Worm (Caenorhabditis elegans) whole organism, L4 larva: ENCODE measurements around the gene ttr-15.

ENCODE experiments used
- R02D3.7 ChIP-seq: fragments of 150-350 bp; sonication (generic microtip); optimal IDR thresholded peaks from 3 replicates; lab custom pipeline; 2014; ENCODE audit warnings: missing biosample characterization, missing genetic modification characterization
- T20F7.1 ChIP-seq: fragments of 200-800 bp; sonication (Bioruptor generic); optimal IDR thresholded peaks from 2 replicates; lab custom pipeline; 2018; ENCODE audit warnings: mild to moderate bottlenecking, missing genetic modification characterization, missing compliant biosample characterization
- aha-1 ChIP-seq: fragments of 150-350 bp; peaks from one replicate; lab custom pipeline; 2014; ENCODE audit warnings: missing biosample characterization, missing genetic modification characterization
- aly-2 ChIP-seq: sonication (generic microtip); optimal IDR thresholded peaks from 2 replicates; lab custom pipeline; 2018; ENCODE audit warnings: missing biosample characterization, missing genetic modification characterization
- ama-1 ChIP-seq: fragments of 150-350 bp; optimal IDR thresholded peaks from 2 replicates; lab custom pipeline; 2014; ENCODE audit warnings: inconsistent platforms, mixed read lengths
- attf-4 ChIP-seq: sonication (generic microtip); optimal IDR thresholded peaks from 3 replicates; lab custom pipeline; 2017; ENCODE audit warnings: missing biosample characterization, missing genetic modification characterization
- ceh-32 ChIP-seq: sonication (generic microtip); optimal IDR thresholded peaks from 2 replicates; lab custom pipeline; 2016; ENCODE audit warnings: mild to moderate bottlenecking, missing genetic modification characterization, missing compliant biosample characterization; ENCODE audit not compliant: poor library complexity
- ces-1 ChIP-seq: fragments of 150-350 bp; sonication (generic microtip); optimal IDR thresholded peaks from 4 replicates; lab custom pipeline; 2014; ENCODE audit warnings: missing biosample characterization, missing genetic modification reagents, missing genetic modification characterization
- daf-16 ChIP-seq, 3 experiments: sonication (generic microtip); optimal IDR thresholded peaks; 2 replicates each; lab custom pipeline; 2016 to 2017; ENCODE audit warnings: missing genetic modification characterization in 3 of 3, missing genetic modification reagents in 3 of 3, mild to moderate bottlenecking in 2 of 3, missing compliant biosample characterization in 2 of 3, missing biosample characterization in 1 of 3, moderate library complexity in 1 of 3
- dmd-6 ChIP-seq: fragments of 200-800 bp; sonication (Bioruptor generic); IDR thresholded peaks from 2 replicates; pipeline ENCODE4 v1.3.6; 2022; ENCODE audit warnings: missing genetic modification reagents, missing genetic modification characterization, missing compliant biosample characterization
- dve-1 ChIP-seq: sonication (generic microtip); optimal IDR thresholded peaks from 2 replicates; lab custom pipeline; 2017; ENCODE audit warnings: antibody characterized with exemption, mild to moderate bottlenecking, missing genetic modification characterization, missing compliant biosample characterization; ENCODE audit not compliant: insufficient read depth
- egl-43 ChIP-seq: fragments of 200-800 bp; sonication (Bioruptor generic); IDR thresholded peaks from 2 replicates; pipeline ENCODE4 v1.3.6; 2022; ENCODE audit warnings: missing genetic modification reagents, missing genetic modification characterization, missing compliant biosample characterization
- gei-8 ChIP-seq: fragments of 200-800 bp; sonication (Bioruptor generic); optimal IDR thresholded peaks from 2 replicates; lab custom pipeline; 2018; ENCODE audit warnings: mild to moderate bottlenecking, missing genetic modification characterization, missing compliant biosample characterization
- hlh-11 ChIP-seq: fragments of 200-800 bp; sonication (Bioruptor generic); optimal IDR thresholded peaks from 2 replicates; lab custom pipeline; 2018; ENCODE audit warnings: mild to moderate bottlenecking, missing genetic modification characterization, missing compliant biosample characterization
- hlh-30 ChIP-seq: sonication (generic microtip); optimal IDR thresholded peaks from 2 replicates; lab custom pipeline; 2017; ENCODE audit warnings: antibody characterized with exemption, mild to moderate bottlenecking, missing genetic modification characterization, missing compliant biosample characterization; ENCODE audit not compliant: insufficient read depth
- lim-7 ChIP-seq: fragments of 200-800 bp; sonication (Bioruptor generic); IDR thresholded peaks from 2 replicates; pipeline ENCODE4 v1.3.6; 2022; ENCODE audit warnings: missing genetic modification characterization, missing compliant biosample characterization
- lin-29 ChIP-seq: fragments of 200-800 bp; sonication (Bioruptor generic); IDR thresholded peaks from 2 replicates; pipeline ENCODE4 v1.3.6; 2022; ENCODE audit warnings: missing genetic modification reagents, missing genetic modification characterization, missing compliant biosample characterization
- lsy-2 ChIP-seq, 2 experiments: fragments of 150-350 bp in 1 of 2; sonication (generic microtip) in 1 of 2; optimal IDR thresholded peaks; 2 replicates each; lab custom pipeline; 2014 to 2017; ENCODE audit warnings: missing biosample characterization in 2 of 2, missing genetic modification characterization in 2 of 2
- mdl-1 ChIP-seq, 2 experiments: fragments of 150-350 bp in 1 of 2; sonication (generic microtip) in 1 of 2; optimal IDR thresholded peaks; 2 replicates each; lab custom pipeline; 2014 to 2017; ENCODE audit warnings: missing biosample characterization in 2 of 2, missing genetic modification characterization in 2 of 2
- mep-1 ChIP-seq: fragments of 150-350 bp; sonication (generic microtip); optimal IDR thresholded peaks from 3 replicates; lab custom pipeline; 2014; ENCODE audit warnings: missing biosample characterization, missing genetic modification characterization
- mes-2 ChIP-seq: sonication (generic microtip); optimal IDR thresholded peaks from 2 replicates; lab custom pipeline; 2016; ENCODE audit warnings: missing genotype, mild to moderate bottlenecking, missing genetic modification characterization, missing compliant biosample characterization; ENCODE audit not compliant: poor library complexity, severe bottlenecking
- mxl-3 ChIP-seq: fragments of 200-800 bp; sonication (Bioruptor generic); optimal IDR thresholded peaks from 2 replicates; lab custom pipeline; 2018; ENCODE audit warnings: mild to moderate bottlenecking, missing genetic modification characterization, missing compliant biosample characterization
- nhr-10 ChIP-seq: fragments of 150-350 bp; optimal IDR thresholded peaks from 2 replicates; lab custom pipeline; 2014; ENCODE audit warnings: missing biosample characterization, missing genetic modification characterization
- nhr-11 ChIP-seq: fragments of 150-350 bp; optimal IDR thresholded peaks from 2 replicates; lab custom pipeline; 2014; ENCODE audit warnings: missing biosample characterization, missing genetic modification characterization
- nhr-111 ChIP-seq: fragments of 200-800 bp; sonication (Bioruptor generic); optimal IDR thresholded peaks from 2 replicates; lab custom pipeline; 2018; ENCODE audit warnings: mild to moderate bottlenecking, missing genetic modification characterization, missing compliant biosample characterization
- nhr-25 ChIP-seq: sonication (generic microtip); optimal IDR thresholded peaks from 2 replicates; lab custom pipeline; 2017; ENCODE audit warnings: missing genetic modification characterization, mild to moderate bottlenecking, missing compliant biosample characterization, antibody characterized with exemption, moderate library complexity, borderline replicate concordance; ENCODE audit not compliant: insufficient read depth
- nhr-28 ChIP-seq: fragments of 150-350 bp; optimal IDR thresholded peaks from 2 replicates; lab custom pipeline; 2014; ENCODE audit warnings: missing biosample characterization, missing genetic modification characterization
- nhr-41 ChIP-seq: fragments of 200-800 bp; sonication (Bioruptor generic); IDR thresholded peaks from 2 replicates; pipeline ENCODE4 v1.3.6; 2022; ENCODE audit warnings: missing genetic modification reagents, missing genetic modification characterization, missing compliant biosample characterization
- nhr-76 ChIP-seq: fragments of 150-350 bp; optimal IDR thresholded peaks from 2 replicates; lab custom pipeline; 2014; ENCODE audit warnings: missing biosample characterization, missing genetic modification characterization
- nhr-77 ChIP-seq: fragments of 150-350 bp; optimal IDR thresholded peaks from 2 replicates; lab custom pipeline; 2014; ENCODE audit warnings: missing biosample characterization, missing genetic modification characterization
- pqm-1 ChIP-seq: sonication (generic microtip); optimal IDR thresholded peaks from 2 replicates; lab custom pipeline; 2017; ENCODE audit warnings: missing biosample characterization, missing genetic modification characterization
- tra-1 ChIP-seq: fragments of 200-800 bp; sonication (Bioruptor generic); IDR thresholded peaks from 2 replicates; pipeline ENCODE4 v1.3.6; 2022; ENCODE audit warnings: missing genetic modification reagents, missing genetic modification characterization, missing compliant biosample characterization
- unc-39 ChIP-seq: sonication (generic microtip); optimal IDR thresholded peaks from 2 replicates; lab custom pipeline; 2017; ENCODE audit warnings: missing biosample characterization, missing genetic modification characterization
- unc-62 ChIP-seq, 3 experiments: fragments of 150-350 bp in 1 of 3; sonication (generic microtip); optimal IDR thresholded peaks in 2 of 3; peaks in 1 of 3; 1 replicate in 1 of 3; 2 replicates in 2 of 3; lab custom pipeline; 2014 to 2017; ENCODE audit warnings: missing biosample characterization in 3 of 3, missing genetic modification characterization in 3 of 3, missing genetic modification reagents in 3 of 3, missing genotype in 1 of 3
- zag-1 ChIP-seq: fragments of 150-350 bp; optimal IDR thresholded peaks from 2 replicates; lab custom pipeline; 2014; ENCODE audit warnings: missing biosample characterization, missing genetic modification characterization
- zfp-3 ChIP-seq: fragments of 200-800 bp; sonication (Bioruptor generic); conservative IDR thresholded peaks from 2 replicates; pipeline ENCODE4 v1.3.6; 2022; ENCODE audit warnings: missing genetic modification reagents, missing genetic modification characterization, missing compliant biosample characterization

ttr-15 gene

DNA sequence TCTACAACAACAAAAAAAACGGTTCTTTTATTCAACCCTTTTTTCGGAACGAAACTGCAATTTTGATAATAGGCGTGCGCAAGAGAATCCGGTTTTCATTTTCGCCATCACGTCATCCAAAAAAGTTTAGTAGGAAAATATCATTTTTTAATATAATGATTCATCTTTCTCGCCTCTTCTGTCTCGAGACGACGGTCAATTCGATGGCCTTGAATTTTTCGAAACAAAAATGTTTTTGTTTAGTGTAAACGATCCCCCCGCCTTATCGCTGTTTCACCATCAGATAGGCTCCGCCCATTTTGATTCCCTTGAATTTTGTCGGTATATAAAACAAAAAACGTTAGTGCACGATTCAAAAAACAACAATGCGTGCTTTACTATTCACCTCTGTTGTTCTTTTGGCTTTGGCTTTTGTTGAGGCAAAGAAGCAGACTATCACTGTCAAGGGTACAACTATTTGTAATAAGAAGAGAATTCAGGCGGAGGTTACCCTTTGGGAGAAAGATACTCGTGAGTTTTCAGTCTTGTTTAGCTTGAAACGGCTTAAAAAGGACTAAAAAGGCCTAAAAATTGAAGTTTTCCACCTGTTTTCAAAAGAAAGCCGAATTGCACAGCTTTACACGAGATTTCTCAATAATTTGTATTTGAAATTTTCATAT is at the start of gene ttr-15:
ttr-15 (plus strand) TSS at position 340 of the 659 bp plus-strand sequence.
- TF ChIP-seq nhr-10 (tag; lab: Kevin White, UChicago) (peak; percentile 13), zag-1 (tag; lab: Kevin White, UChicago) (no peak), nhr-76 (tag; lab: Kevin White, UChicago) (peak; percentile 1), lsy-2 (tag; optimal IDR thresholded peaks at IDR 0.05; lab: Kevin White, UChicago) (peak in 1 of 2 experiments; percentile 20), aha-1 (tag; lab: Kevin White, UChicago) (peak; percentile 87), nhr-25 (tag; lab: Kevin White, UChicago) (peak; percentile 38), dve-1 (peak; percentile 72), zfp-3 (GFP tag; lab: Robert Waterston, UW) (0 out of 2 replicates have a peak, but pooled peaks have one; percentile 14), hlh-11 (tag; lab: Kevin White, UChicago) (peak; percentile 51), daf-16 (GFP tag; optimal IDR thresholded peaks at IDR 0.05; lab: Kevin White, UChicago) (no peak), daf-16 (tag; optimal IDR thresholded peaks at IDR 0.05; lab: Kevin White, UChicago) (peak; percentile 16), tra-1 (0 out of 2 replicates have a peak, but pooled peaks have one; percentile 28), mxl-3 (GFP tag; lab: Kevin White, UChicago) (peak; percentile 24), mes-2 (peak; percentile 19), aly-2 (tag; lab: Kevin White, UChicago) (no peak), hlh-30 (tag; lab: Kevin White, UChicago) (peak; percentile 34), mep-1 (tag; lab: Kevin White, UChicago) (peak; percentile 44), lin-29 (GFP tag; lab: Robert Waterston, UW) (no peak), nhr-28 (tag; lab: Kevin White, UChicago) (peak; percentile 41), ceh-32 (tag; lab: Kevin White, UChicago) (no peak), nhr-41 (GFP tag; lab: Robert Waterston, UW) (no peak), nhr-111 (GFP tag; lab: Kevin White, UChicago) (no peak), mdl-1 (tag; optimal IDR thresholded peaks at IDR 0.05; lab: Kevin White, UChicago) (peak in 1 of 2 experiments; percentile 12), ama-1 (lab: Kevin White, UChicago) (peak; percentile 96), lim-7 (GFP tag; lab: Robert Waterston, UW) (no peak), dmd-6 (GFP tag; lab: Robert Waterston, UW) (peak; percentile 41), T20F7.1 (GFP tag; lab: Kevin White, UChicago) (peak; percentile 54)

DNA sequence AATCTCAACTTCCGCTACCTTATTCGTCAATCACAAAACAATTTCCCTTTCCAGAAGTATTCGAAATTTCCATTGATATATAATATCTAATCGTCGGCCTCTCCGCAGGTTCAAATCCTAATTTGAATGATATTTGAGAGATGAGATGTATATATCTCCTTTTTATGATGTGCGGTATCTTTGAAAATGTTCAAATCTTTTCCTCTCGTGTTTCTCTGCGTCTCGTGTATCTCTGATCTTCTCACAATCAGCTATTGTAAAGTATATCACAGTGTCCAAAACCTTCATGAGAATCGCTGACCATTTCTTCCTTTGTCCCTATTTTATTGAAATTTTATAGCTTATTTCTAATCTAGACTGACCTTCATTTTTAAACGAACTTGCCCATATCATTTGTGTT is 47.9 kb upstream of the ttr-15 start:
- TF ChIP-seq unc-62 (GFP tag; optimal IDR thresholded peaks at IDR 0.05 in 1 of 2; lab: Kevin White, UChicago) (peak in 1 of 2 experiments; percentile 75), unc-62 (tag; optimal IDR thresholded peaks at IDR 0.05; lab: Kevin White, UChicago) (no peak), mdl-1 (tag; optimal IDR thresholded peaks at IDR 0.05; lab: Kevin White, UChicago) (peak in 1 of 2 experiments; percentile 9), nhr-11 (tag; lab: Kevin White, UChicago) (no peak)

DNA sequence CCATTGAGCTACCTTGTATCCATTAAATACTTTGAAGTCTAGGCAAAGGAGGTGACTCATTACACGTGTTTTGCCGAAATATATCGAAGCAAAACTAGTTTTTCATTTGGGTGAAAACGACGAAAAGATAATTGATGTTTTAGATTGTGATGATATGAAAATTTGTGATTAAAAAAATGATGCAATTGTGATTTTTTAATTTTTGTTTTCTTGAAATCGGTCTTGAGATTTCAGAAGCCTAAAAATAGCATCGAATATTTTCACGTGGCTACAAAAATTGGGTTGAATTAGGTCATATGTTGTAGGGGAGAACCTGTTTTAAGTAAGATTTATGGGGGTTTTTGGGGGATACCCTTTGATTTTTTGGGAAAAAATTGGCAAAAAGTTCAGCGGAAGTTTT is 47.1 kb upstream of the ttr-15 start:
- no peak for TF ChIP-seq R02D3.7 (tag; lab: Kevin White, UChicago)
- peak in 1 of 2 experiments; percentile 62 for TF ChIP-seq mdl-1 (tag; optimal IDR thresholded peaks at IDR 0.05; lab: Kevin White, UChicago)
- peak; percentile 6 for TF ChIP-seq hlh-11 (tag; lab: Kevin White, UChicago)
- no peak for TF ChIP-seq lin-29 (GFP tag; lab: Robert Waterston, UW)
- TF ChIP-seq ces-1: no peak
- TF ChIP-seq mxl-3 (GFP tag; lab: Kevin White, UChicago): peak; percentile 26
- TF ChIP-seq unc-39: no peak
- peak; percentile 46 for TF ChIP-seq nhr-28 (tag; lab: Kevin White, UChicago)
- TF ChIP-seq nhr-77 (tag; lab: Kevin White, UChicago): no peak
- no peak for TF ChIP-seq pqm-1
- no peak for TF ChIP-seq egl-43 (GFP tag; lab: Robert Waterston, UW)
- peak in 1 of 2 experiments; percentile 20 for TF ChIP-seq lsy-2 (tag; optimal IDR thresholded peaks at IDR 0.05; lab: Kevin White, UChicago)
- peak; percentile 52 for TF ChIP-seq hlh-30 (tag; lab: Kevin White, UChicago)
- TF ChIP-seq aha-1 (tag; lab: Kevin White, UChicago): peak; percentile 74
- no peak for TF ChIP-seq attf-4 (tag; lab: Kevin White, UChicago)
- no peak for TF ChIP-seq gei-8 (GFP tag; lab: Kevin White, UChicago)
